Fruit fly (Drosophila melanogaster): Measurements from ENCODE around the gene CG17648.

The CG17648 gene

DNA sequence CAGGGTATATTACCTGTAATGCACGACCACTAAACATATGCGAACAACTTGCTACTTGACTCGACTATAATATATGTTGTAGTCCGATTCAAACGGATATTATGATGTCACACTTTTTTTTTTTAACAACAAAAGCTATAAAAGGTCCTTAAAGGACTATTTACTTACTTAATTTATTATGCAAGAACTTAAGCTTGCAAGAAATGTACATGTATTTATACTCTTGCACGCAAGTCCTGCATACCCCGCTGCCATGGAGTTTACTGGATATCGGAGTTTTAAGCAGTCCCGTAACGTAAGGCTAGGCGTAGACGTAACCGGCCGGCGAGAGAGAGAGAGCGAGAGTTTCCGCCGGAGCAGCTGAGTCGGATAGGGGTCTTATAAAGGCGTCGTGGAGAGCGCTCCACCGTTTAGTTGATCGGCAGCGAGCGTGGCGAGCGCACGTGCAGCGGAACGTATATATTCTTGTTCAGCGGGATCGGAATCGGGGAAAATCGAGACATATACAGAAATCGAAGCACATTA, 15.0 kb upstream of the CG17648 start (continued):
- TF ChIP-seq CG3407 (GFP tag; optimal IDR thresholded peaks at IDR 0.05) (peak; percentile 78), Gsc (GFP tag; IDR thresholded peaks at IDR 0.05) (peak; percentile 82), Elba2 (GFP tag; optimal IDR thresholded peaks at IDR 0.05) (peak; percentile 37), CG1233 (GFP tag; optimal IDR thresholded peaks at IDR 0.05) (peak; percentile 77), CG15011 (GFP tag; optimal IDR thresholded peaks at IDR 0.05) (peak; percentile 78), CG43689 (GFP tag; IDR thresholded peaks at IDR 0.05) (0 out of 2 replicates have a peak, but pooled peaks have one; percentile 33), dm (GFP tag; optimal IDR thresholded peaks at IDR 0.05) (peak; percentile 73), ERR (GFP tag; optimal IDR thresholded peaks at IDR 0.05) (peak; percentile 63), aop (GFP tag; IDR thresholded peaks at IDR 0.05) (no peak), ase (GFP tag; IDR thresholded peaks at IDR 0.05) (peak; percentile 82), dmrt99B (tag; optimal IDR thresholded peaks at IDR 0.05) (peak; percentile 94), inv (GFP tag; IDR thresholded peaks at IDR 0.05; ENCODE audit: partially characterized antibody) (no peak), fru (optimal IDR thresholded peaks at IDR 0.05) (no peak), ewg (GFP tag; optimal IDR thresholded peaks at IDR 0.05) (peak; percentile 89), Scr (GFP tag; IDR thresholded peaks at IDR 0.05; ENCODE audit: partially characterized antibody) (0 out of 2 replicates have a peak, but pooled peaks have one; percentile 10), CG33557 (GFP tag; optimal IDR thresholded peaks at IDR 0.05) (no peak), usp (GFP tag; optimal IDR thresholded peaks at IDR 0.05) (no peak), tgo (GFP tag; IDR thresholded peaks at IDR 0.05) (peak; percentile 86), toy (GFP tag; IDR thresholded peaks at IDR 0.05) (peak; percentile 54), YL-1 (GFP tag; optimal IDR thresholded peaks at IDR 0.05) (no peak), insv (GFP tag; optimal IDR thresholded peaks at IDR 0.05) (no peak), CG4820 (GFP tag; optimal IDR thresholded peaks at IDR 0.05) (peak; percentile 89), nau (GFP tag; optimal IDR thresholded peaks at IDR 0.05) (peak; percentile 86), jumu (GFP tag; optimal IDR thresholded peaks at IDR 0.05) (peak; percentile 90), CG34422 (GFP tag; IDR thresholded peaks at IDR 0.05) (peak; percentile 88), dan (GFP tag; IDR thresholded peaks at IDR 0.05) (peak; percentile 78), CG10431 (GFP tag; optimal IDR thresholded peaks at IDR 0.05) (no peak), CG9727 (GFP tag; optimal IDR thresholded peaks at IDR 0.05) (peak; percentile 88), CkIIα-i1 (GFP tag; IDR thresholded peaks at IDR 0.05) (peak; percentile 13; the same call in 1 of the 2 replicates), pzg (GFP tag; optimal IDR thresholded peaks at IDR 0.05) (no peak), mam (GFP tag; optimal IDR thresholded peaks at IDR 0.05) (peak; percentile 92), slp2 (GFP tag; optimal IDR thresholded peaks at IDR 0.05) (peak; percentile 94), CG2889 (GFP tag; IDR thresholded peaks at IDR 0.05) (peak; percentile 79), ranshi (GFP tag; IDR thresholded peaks at IDR 0.05) (peak; percentile 76; the same call in 1 of the 2 replicates), kah (GFP tag; optimal IDR thresholded peaks at IDR 0.05) (peak; percentile 30), Hey (tag; optimal IDR thresholded peaks at IDR 0.05) (no peak), CG8924 (tag; optimal IDR thresholded peaks at IDR 0.05) (peak; percentile 87), stwl (tag; optimal IDR thresholded peaks at IDR 0.05) (peak; percentile 22), CG17361 (GFP tag; IDR thresholded peaks at IDR 0.05) (peak; percentile 93), kay (GFP tag; optimal IDR thresholded peaks at IDR 0.05) (peak; percentile 83), CG30431 (GFP tag; optimal IDR thresholded peaks at IDR 0.05) (peak; percentile 84), CG6654 (GFP tag; optimal IDR thresholded peaks at IDR 0.05) (peak; percentile 58), rib (GFP tag; IDR thresholded peaks at IDR 0.05) (no peak), CG6683 (GFP tag; optimal IDR thresholded peaks at IDR 0.05) (peak; percentile 73), CG15601 (tag; optimal IDR thresholded peaks at IDR 0.05) (peak; percentile 69), eve (GFP tag; optimal IDR thresholded peaks at IDR 0.05) (peak in 1 of 2 experiments; percentile 94), CG31365 (tag; optimal IDR thresholded peaks at IDR 0.05) (peak; percentile 44), CG7987 (GFP tag; optimal IDR thresholded peaks at IDR 0.05) (peak; percentile 39), tna (GFP tag; IDR thresholded peaks at IDR 0.05; ENCODE audit: partially characterized antibody) (peak; percentile 35; the same call in 1 of the 2 replicates), Sin3A (optimal IDR thresholded peaks at IDR 0.05) (no peak), bab2 (GFP tag; optimal IDR thresholded peaks at IDR 0.05) (peak; percentile 91)
